Worm (Caenorhabditis elegans) whole organism, L2 larva: ENCODE results near the gene C06C3.7.

Experiments used
- C34F6.9 ChIP-seq: fragments of 150-350 bp; optimal IDR thresholded peaks from 2 replicates; lab custom pipeline; 2014; ENCODE audit warnings: missing biosample characterization, missing genetic modification characterization
- R02D3.7 ChIP-seq: fragments of 150-350 bp; optimal IDR thresholded peaks from 2 replicates; lab custom pipeline; 2014; ENCODE audit warnings: missing biosample characterization, missing genetic modification characterization
- Y55F3AM.14 ChIP-seq: fragments of 200-800 bp; sonication (Bioruptor generic); optimal IDR thresholded peaks from 2 replicates; lab custom pipeline; 2018; ENCODE audit warnings: mild to moderate bottlenecking, missing genetic modification characterization, missing compliant biosample characterization
- alr-1 ChIP-seq: fragments of 150-350 bp; optimal IDR thresholded peaks from 2 replicates; lab custom pipeline; 2014; ENCODE audit warnings: missing biosample characterization, missing genetic modification characterization
- aly-2 ChIP-seq: fragments of 150-350 bp; optimal IDR thresholded peaks from 2 replicates; lab custom pipeline; 2014; ENCODE audit warnings: missing biosample characterization, missing genetic modification characterization
- ama-1 ChIP-seq: fragments of 150-350 bp; optimal IDR thresholded peaks from 2 replicates; lab custom pipeline; 2018; ENCODE audit warnings: inconsistent platforms
- blmp-1 ChIP-seq: sonication (generic microtip); optimal IDR thresholded peaks from 2 replicates; lab custom pipeline; 2017; ENCODE audit warnings: missing genetic modification characterization, mild to moderate bottlenecking, missing compliant biosample characterization, antibody characterized with exemption, moderate library complexity; ENCODE audit not compliant: insufficient read depth
- ceh-16 ChIP-seq: fragments of 150-350 bp; optimal IDR thresholded peaks from 2 replicates; lab custom pipeline; 2014; ENCODE audit warnings: missing biosample characterization, missing genetic modification characterization
- ceh-82 ChIP-seq: fragments of 150-350 bp; optimal IDR thresholded peaks from 2 replicates; lab custom pipeline; 2014; ENCODE audit warnings: missing biosample characterization, missing genetic modification characterization
- crh-2 ChIP-seq: sonication (generic microtip); optimal IDR thresholded peaks from 2 replicates; lab custom pipeline; 2017; ENCODE audit warnings: missing biosample characterization, missing genetic modification characterization
- fos-1 ChIP-seq: fragments of 150-350 bp; optimal IDR thresholded peaks from 2 replicates; lab custom pipeline; 2014; ENCODE audit warnings: missing biosample characterization, missing genetic modification characterization
- gmeb-1 ChIP-seq: fragments of 150-350 bp; optimal IDR thresholded peaks from 2 replicates; lab custom pipeline; 2014; ENCODE audit warnings: missing biosample characterization, missing genetic modification characterization
- lin-11 ChIP-seq: fragments of 150-350 bp; sonication (generic microtip); optimal IDR thresholded peaks from 2 replicates; lab custom pipeline; 2014; ENCODE audit warnings: missing biosample characterization, missing genetic modification characterization, inconsistent platforms, mixed read lengths
- lin-39 ChIP-seq: fragments of 150-350 bp; optimal IDR thresholded peaks from 2 replicates; lab custom pipeline; 2014; ENCODE audit warnings: missing biosample characterization, missing genetic modification reagents, missing genetic modification characterization
- lsy-2 ChIP-seq, 2 experiments: fragments of 150-350 bp in 1 of 2; sonication (generic microtip) in 1 of 2; optimal IDR thresholded peaks; 2 replicates each; lab custom pipeline; 2014 to 2017; ENCODE audit warnings: missing biosample characterization in 2 of 2, missing genetic modification characterization in 2 of 2
- mbf-1 ChIP-seq: sonication (generic microtip); optimal IDR thresholded peaks from 2 replicates; lab custom pipeline; 2017; ENCODE audit warnings: missing biosample characterization, missing genetic modification characterization
- nhr-10 ChIP-seq: sonication (generic microtip); optimal IDR thresholded peaks from 2 replicates; lab custom pipeline; 2017; ENCODE audit warnings: missing biosample characterization, missing genetic modification characterization
- nhr-12 ChIP-seq: fragments of 150-350 bp; optimal IDR thresholded peaks from 2 replicates; lab custom pipeline; 2014; ENCODE audit warnings: missing biosample characterization, missing genetic modification characterization
- nhr-21 ChIP-seq: fragments of 150-350 bp; optimal IDR thresholded peaks from 2 replicates; lab custom pipeline; 2014; ENCODE audit warnings: missing biosample characterization, missing genetic modification characterization
- nhr-23 ChIP-seq: fragments of 150-350 bp; optimal IDR thresholded peaks from 2 replicates; lab custom pipeline; 2014; ENCODE audit warnings: missing biosample characterization, missing genetic modification reagents, missing genetic modification characterization
- nhr-237 ChIP-seq: fragments of 150-350 bp; optimal IDR thresholded peaks from 2 replicates; lab custom pipeline; 2014; ENCODE audit warnings: missing biosample characterization, missing genetic modification characterization
- nhr-25 ChIP-seq: fragments of 150-350 bp; sonication (generic microtip); optimal IDR thresholded peaks from 3 replicates; lab custom pipeline; 2014; ENCODE audit warnings: missing biosample characterization, missing genetic modification characterization
- nhr-6 ChIP-seq: fragments of 150-350 bp; optimal IDR thresholded peaks from 2 replicates; lab custom pipeline; 2014; ENCODE audit warnings: missing biosample characterization, missing genetic modification characterization
- nhr-77 ChIP-seq: fragments of 150-350 bp; optimal IDR thresholded peaks from 2 replicates; lab custom pipeline; 2014; ENCODE audit warnings: missing biosample characterization, missing genetic modification characterization
- peb-1 ChIP-seq: fragments of 150-350 bp; optimal IDR thresholded peaks from 2 replicates; lab custom pipeline; 2014; ENCODE audit warnings: missing biosample characterization, missing genetic modification characterization
- sem-4 ChIP-seq: fragments of 150-350 bp; optimal IDR thresholded peaks from 2 replicates; lab custom pipeline; 2014; ENCODE audit warnings: missing biosample characterization, missing genetic modification reagents, missing genetic modification characterization
- skn-1 ChIP-seq: sonication (generic microtip); optimal IDR thresholded peaks from 2 replicates; lab custom pipeline; 2017; ENCODE audit warnings: missing biosample characterization, missing genetic modification characterization
- snpc-4 ChIP-seq: fragments of 150-350 bp; optimal IDR thresholded peaks from 2 replicates; lab custom pipeline; 2014; ENCODE audit warnings: missing biosample characterization, missing genetic modification characterization
- unc-39 ChIP-seq: fragments of 150-350 bp; optimal IDR thresholded peaks from 2 replicates; lab custom pipeline; 2014; ENCODE audit warnings: missing biosample characterization, missing genetic modification characterization
- unc-55 ChIP-seq: fragments of 150-350 bp; sonication (generic microtip); optimal IDR thresholded peaks from 3 replicates; lab custom pipeline; 2014; ENCODE audit warnings: missing biosample characterization, missing genetic modification reagents, missing genetic modification characterization
- ztf-1 ChIP-seq: fragments of 200-800 bp; sonication (Bioruptor generic); conservative IDR thresholded peaks from 2 replicates; pipeline ENCODE4 v1.3.6; 2022; ENCODE audit warnings: missing genetic modification characterization, missing compliant biosample characterization
- ztf-11 ChIP-seq: sonication (generic microtip); optimal IDR thresholded peaks from 2 replicates; lab custom pipeline; 2017; ENCODE audit warnings: missing biosample characterization, missing genetic modification characterization
- ztf-4 ChIP-seq: fragments of 150-350 bp; optimal IDR thresholded peaks from 2 replicates; lab custom pipeline; 2014; ENCODE audit warnings: missing biosample characterization, missing genetic modification characterization

The C06C3.7 gene

DNA sequence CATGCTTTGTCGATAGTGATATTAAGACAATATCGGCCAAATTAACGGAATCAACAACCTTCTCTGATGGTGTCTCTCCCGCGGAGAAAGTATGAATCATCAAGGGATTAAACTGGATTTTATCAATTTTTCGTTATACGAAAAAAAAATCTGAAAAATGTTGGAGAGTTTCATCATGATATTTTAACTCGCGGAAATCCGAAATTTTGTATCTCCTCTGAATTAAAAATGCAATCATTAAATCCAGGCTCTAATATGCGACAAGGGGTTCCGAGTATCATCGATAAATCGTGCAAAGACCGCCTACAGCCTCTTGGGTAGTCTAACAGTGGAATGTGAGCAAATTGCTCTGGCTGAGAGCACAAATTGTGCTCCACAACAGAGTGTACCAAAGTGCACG, 8.2 kb upstream of the C06C3.7 start, which contains the start of gene C06C3.10:
Gene C06C3.10 (minus strand): TSS at position 101 of the 400 bp plus-strand sequence.
- TF ChIP-seq skn-1 (no peak), fos-1 (tag; lab: Kevin White, UChicago) (no peak), sem-4 (tag; lab: Kevin White, UChicago) (no peak), ama-1 (no peak), ztf-1 (no peak), nhr-237 (tag; lab: Kevin White, UChicago) (no peak), ztf-4 (tag; lab: Kevin White, UChicago) (no peak), nhr-6 (no peak), aly-2 (tag; lab: Kevin White, UChicago) (no peak), ztf-11 (tag; lab: Kevin White, UChicago) (no peak), unc-55 (GFP tag; lab: Kevin White, UChicago) (no peak), blmp-1 (tag; lab: Kevin White, UChicago) (no peak), ceh-16 (tag; lab: Kevin White, UChicago) (no peak)

DNA sequence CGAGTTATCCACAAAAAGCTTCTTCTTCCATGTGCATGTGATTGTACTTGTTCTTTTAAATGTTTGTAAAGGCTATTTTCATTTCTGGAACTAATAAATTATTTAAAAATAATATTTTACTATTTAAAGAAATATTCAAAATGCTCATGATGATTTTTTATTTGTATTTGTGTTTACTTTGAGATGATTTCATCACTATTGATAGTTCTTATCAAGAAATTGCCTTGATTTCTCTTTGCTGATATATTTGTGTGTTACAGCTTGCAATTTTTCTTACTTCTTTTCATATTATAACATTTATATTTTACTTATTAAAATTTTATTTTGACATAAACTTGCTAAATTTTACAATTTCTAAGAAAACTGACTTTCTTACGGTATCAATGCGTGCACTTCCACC, 7.2 kb upstream of the C06C3.7 start:
- TF ChIP-seq fos-1 (tag; lab: Kevin White, UChicago) (peak; percentile 68), blmp-1 (tag; lab: Kevin White, UChicago) (no peak), skn-1 (peak; percentile 19), nhr-25 (tag; lab: Kevin White, UChicago) (no peak), C34F6.9 (tag; lab: Kevin White, UChicago) (no peak), alr-1 (tag; lab: Kevin White, UChicago) (no peak), nhr-21 (tag; lab: Kevin White, UChicago) (no peak), lin-11 (tag; lab: Kevin White, UChicago) (no peak)

DNA sequence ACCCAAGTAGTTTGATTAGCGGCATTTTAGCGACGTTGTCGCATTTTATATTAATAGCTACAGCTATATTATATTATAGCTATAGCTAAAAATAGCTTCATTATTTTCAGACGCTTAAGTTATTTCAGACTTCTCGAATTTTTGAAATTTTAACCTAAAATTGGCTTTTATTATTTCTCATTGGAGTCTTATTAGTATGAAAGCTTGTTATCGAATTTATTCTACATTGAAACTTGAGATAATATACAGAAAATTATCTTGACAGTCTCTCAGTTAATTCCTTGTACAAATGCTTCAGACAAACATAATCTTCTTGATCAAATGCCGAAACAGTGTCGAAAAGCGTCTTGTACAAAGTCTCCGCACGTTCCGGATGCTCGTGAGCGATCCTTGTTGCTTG, 5.5 kb upstream of the C06C3.7 start, which contains the start of gene srh-48:
Gene srh-48 (plus strand): TSS at position 301 of the 400 bp plus-strand sequence.
- TF ChIP-seq mbf-1 (no peak), ztf-4 (tag; lab: Kevin White, UChicago) (no peak), peb-1 (tag; lab: Kevin White, UChicago) (no peak), C34F6.9 (tag; lab: Kevin White, UChicago) (no peak), nhr-77 (tag; lab: Kevin White, UChicago) (no peak), R02D3.7 (tag; lab: Kevin White, UChicago) (no peak), ceh-82 (tag; lab: Kevin White, UChicago) (no peak), nhr-12 (tag; lab: Kevin White, UChicago) (no peak), ceh-16 (tag; lab: Kevin White, UChicago) (no peak), fos-1 (tag; lab: Kevin White, UChicago) (no peak), unc-39 (no peak), unc-55 (GFP tag; lab: Kevin White, UChicago) (no peak), sem-4 (tag; lab: Kevin White, UChicago) (no peak)

DNA sequence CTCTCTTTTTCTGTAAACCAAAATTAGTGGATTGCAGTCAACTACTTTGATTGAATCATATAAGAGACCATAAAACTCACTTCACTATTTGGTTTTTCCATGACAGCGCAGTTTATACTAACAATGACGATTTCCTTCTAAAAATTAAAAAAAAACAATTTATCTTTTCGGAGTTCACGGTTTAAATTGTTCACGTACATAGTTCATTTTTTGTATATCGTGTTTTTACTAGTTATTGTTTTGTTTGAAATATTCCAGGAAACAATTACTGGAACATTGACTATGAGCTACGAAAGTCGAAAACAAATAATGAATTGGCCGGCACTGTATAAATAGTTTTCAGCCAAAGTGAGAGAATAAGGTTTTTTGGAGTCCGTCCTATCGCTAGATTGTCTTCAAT, 7.4 kb downstream of the C06C3.7 start, which contains the start of gene lido-17:
Gene lido-17 (minus strand): TSS at position 101 of the 400 bp plus-strand sequence.
- TF ChIP-seq nhr-23 (no peak), nhr-237 (tag; lab: Kevin White, UChicago) (no peak), ama-1 (no peak), ztf-11 (tag; lab: Kevin White, UChicago) (no peak), lsy-2 (tag; optimal IDR thresholded peaks at IDR 0.05; lab: Kevin White, UChicago) (no peak), aly-2 (tag; lab: Kevin White, UChicago) (no peak), nhr-77 (tag; lab: Kevin White, UChicago) (no peak)

DNA sequence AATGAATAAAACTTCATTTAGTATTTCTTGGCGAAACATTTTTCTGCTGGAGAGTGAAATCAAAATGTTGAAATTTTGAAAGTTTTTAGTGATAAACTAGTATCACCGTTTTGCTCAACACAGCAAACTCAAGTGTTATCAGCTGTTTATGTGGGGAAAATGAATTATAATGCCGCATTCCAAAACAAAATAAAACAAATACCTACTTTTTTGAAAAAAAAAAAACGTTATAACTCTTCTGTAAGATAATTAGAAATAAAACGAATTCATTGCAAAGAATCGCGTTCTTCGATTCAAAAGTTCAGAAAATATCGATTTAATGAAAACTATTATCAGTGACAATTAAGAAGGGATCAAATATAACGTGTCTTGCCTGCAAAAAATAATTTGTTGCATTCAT, 12.2 kb downstream of the C06C3.7 start, which contains the start of gene Y51B9A.9:
Gene Y51B9A.9 (minus strand): TSS at position 101 of the 400 bp plus-strand sequence.
- TF ChIP-seq nhr-10 (no peak), crh-2 (tag; lab: Kevin White, UChicago) (no peak), blmp-1 (tag; lab: Kevin White, UChicago) (no peak), ama-1 (no peak), nhr-237 (tag; lab: Kevin White, UChicago) (no peak), nhr-77 (tag; lab: Kevin White, UChicago) (no peak), nhr-23 (no peak), snpc-4 (tag; lab: Kevin White, UChicago) (no peak), Y55F3AM.14 (GFP tag; lab: Kevin White, UChicago) (no peak), R02D3.7 (tag; lab: Kevin White, UChicago) (no peak), nhr-25 (tag; lab: Kevin White, UChicago) (no peak), gmeb-1 (tag; lab: Kevin White, UChicago) (no peak), lin-39 (tag; lab: Kevin White, UChicago) (no peak), ztf-1 (no peak)
